Fruit fly (Drosophila melanogaster): Measurements from ENCODE around the gene CG9917.

Gene CG9917

DNA sequence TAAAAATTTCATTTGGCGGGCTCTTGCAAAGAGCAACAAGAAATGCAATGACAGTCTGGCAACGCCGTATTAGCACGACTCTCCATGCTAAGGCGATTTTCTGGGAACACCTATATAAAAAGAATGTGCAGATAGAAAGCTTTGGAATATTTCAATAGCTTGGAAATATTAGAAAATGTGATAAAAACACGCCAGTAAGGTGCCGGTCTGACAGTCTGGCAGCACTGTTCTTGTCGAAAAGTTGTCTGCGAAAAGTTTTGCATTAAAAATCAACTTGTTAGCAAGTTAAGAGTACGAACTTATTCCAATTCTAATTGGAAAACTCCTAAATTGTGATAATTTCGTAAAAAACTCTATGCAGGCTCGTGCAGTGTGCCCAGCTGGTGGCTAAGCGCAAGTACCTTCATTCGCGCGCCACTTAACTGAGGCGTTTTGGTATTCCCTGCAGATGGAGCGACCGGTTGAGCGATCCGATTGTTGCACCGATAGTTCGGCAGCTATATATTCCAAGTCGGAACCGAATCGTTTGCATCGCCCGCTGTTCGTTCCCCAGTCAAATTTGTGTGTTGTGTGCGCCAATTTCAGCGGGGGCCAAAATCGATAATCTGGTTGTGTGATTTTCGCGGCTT lies 45.0 kb downstream of the CG9917 start, which contains the start of gene eas (continued):
- TF ChIP-seq Dip2 (GFP tag; IDR thresholded peaks at IDR 0.05) (no peak), Myb (GFP tag; optimal IDR thresholded peaks at IDR 0.05) (peak; percentile 51), CG12769 (tag; optimal IDR thresholded peaks at IDR 0.05) (no peak), ewg (GFP tag; optimal IDR thresholded peaks at IDR 0.05) (no peak), sim (GFP tag; IDR thresholded peaks at IDR 0.05) (no peak), unpg (GFP tag; optimal IDR thresholded peaks at IDR 0.05) (no peak), HLHmδ (GFP tag; optimal IDR thresholded peaks at IDR 0.05) (peak; percentile 42), chinmo (GFP tag; IDR thresholded peaks at IDR 0.05; ENCODE audit: partially characterized antibody) (peak; percentile 83; the same call in 3 of the 4 replicates), Aef1 (GFP tag; IDR thresholded peaks at IDR 0.05) (no peak), CG2712 (tag; optimal IDR thresholded peaks at IDR 0.05) (peak; percentile 13), CG33557 (GFP tag; optimal IDR thresholded peaks at IDR 0.05) (no peak), usp (GFP tag; optimal IDR thresholded peaks at IDR 0.05) (no peak), pfk (GFP tag; optimal IDR thresholded peaks at IDR 0.05) (no peak), Hey (tag; optimal IDR thresholded peaks at IDR 0.05) (no peak), lola (GFP tag; optimal IDR thresholded peaks at IDR 0.05) (peak in 1 of 3 experiments; percentile 50), D (optimal IDR thresholded peaks at IDR 0.05) (no peak), D (GFP tag; optimal IDR thresholded peaks at IDR 0.05) (no peak), CG4854 (GFP tag; optimal IDR thresholded peaks at IDR 0.05) (no peak), CG9797 (GFP tag; optimal IDR thresholded peaks at IDR 0.05) (peak; percentile 88), kni (GFP tag; optimal IDR thresholded peaks at IDR 0.05) (no peak), salm (tag; optimal IDR thresholded peaks at IDR 0.05) (no peak), bcd (GFP tag; optimal IDR thresholded peaks at IDR 0.05) (no peak), fd64A (GFP tag; optimal IDR thresholded peaks at IDR 0.05) (no peak), BEAF-32 (GFP tag; optimal IDR thresholded peaks at IDR 0.05) (peak; percentile 87), bsh (GFP tag; optimal IDR thresholded peaks at IDR 0.05) (no peak), ranshi (GFP tag; IDR thresholded peaks at IDR 0.05) (no peak; the same call in 1 of the 2 replicates), CG32767 (GFP tag; IDR thresholded peaks at IDR 0.05) (no peak), phol (tag; optimal IDR thresholded peaks at IDR 0.05) (no peak), CG30403 (GFP tag; optimal IDR thresholded peaks at IDR 0.05) (peak; percentile 10), tll (GFP tag; optimal IDR thresholded peaks at IDR 0.05) (no peak), tna (GFP tag; IDR thresholded peaks at IDR 0.05; ENCODE audit: partially characterized antibody) (peak; percentile 56; the same call in 1 of the 2 replicates), B-H1 (GFP tag; IDR thresholded peaks at IDR 0.05) (no peak), CG6683 (GFP tag; optimal IDR thresholded peaks at IDR 0.05) (no peak), Xrp1 (GFP tag; IDR thresholded peaks at IDR 0.05) (no peak), oc (tag; optimal IDR thresholded peaks at IDR 0.05) (no peak), CG10209 (GFP tag; optimal IDR thresholded peaks at IDR 0.05) (peak; percentile 1), gsb-n (tag; optimal IDR thresholded peaks at IDR 0.05) (no peak), D19A (tag; optimal IDR thresholded peaks at IDR 0.05) (no peak), Atf-2 (GFP tag; optimal IDR thresholded peaks at IDR 0.05) (no peak), CTCF (GFP tag; optimal IDR thresholded peaks at IDR 0.05) (peak; percentile 51), dmrt99B (tag; optimal IDR thresholded peaks at IDR 0.05) (no peak), CG11085 (GFP tag; IDR thresholded peaks at IDR 0.05) (no peak), CG5245 (GFP tag; optimal IDR thresholded peaks at IDR 0.05) (no peak), her (GFP tag; optimal IDR thresholded peaks at IDR 0.05) (peak; percentile 42), CG4617 (GFP tag; optimal IDR thresholded peaks at IDR 0.05; ENCODE audit: borderline replicate concordance) (peak; percentile 12), H15 (GFP tag; IDR thresholded peaks at IDR 0.05) (no peak), hb (GFP tag; IDR thresholded peaks at IDR 0.05; ENCODE audit: partially characterized antibody) (peak; percentile 70), GATAe (GFP tag; conservative IDR thresholded peaks at IDR 0.05) (no peak), CG12104 (GFP tag; optimal IDR thresholded peaks at IDR 0.05) (no peak)
